Fruit fly (Drosophila melanogaster) whole organism, embryonic: ENCODE data around the gene CG12035.
A peak's percentile ranks its signal among the peaks of the same experiment; 100 is the strongest.

Experiments used
- Aef1 ChIP-seq: fragments of 200-800 bp; sonication (Bioruptor generic); IDR thresholded peaks from 3 replicates; pipeline ENCODE4 v1.3.6; 2022; ENCODE audit warnings: missing biosample characterization, missing genetic modification characterization
- CG10431 ChIP-seq: fragments of 200-800 bp; sonication (Bioruptor generic); optimal IDR thresholded peaks from 3 replicates; lab custom pipeline; 2018; ENCODE audit warnings: missing biosample characterization, mild to moderate bottlenecking, missing genetic modification characterization
- CG11504 ChIP-seq: fragments of 200-800 bp; sonication (Bioruptor generic); optimal IDR thresholded peaks from 3 replicates; lab custom pipeline; 2019; ENCODE audit warnings: missing biosample characterization, mild to moderate bottlenecking, missing genetic modification characterization, moderate library complexity
- CG11560 ChIP-seq: fragments of 200-800 bp; sonication (Bioruptor generic); IDR thresholded peaks from 3 replicates; pipeline ENCODE4 v1.3.6; 2022; ENCODE audit warnings: missing biosample characterization, missing genetic modification characterization
- CG12236 ChIP-seq: fragments of 200-800 bp; sonication (Bioruptor generic); optimal IDR thresholded peaks from 2 replicates; lab custom pipeline; 2016; ENCODE audit warnings: missing biosample characterization, missing genetic modification characterization
- CG13123 ChIP-seq: fragments of 200-800 bp; sonication (Bioruptor generic); optimal IDR thresholded peaks from 2 replicates; lab custom pipeline; 2016; ENCODE audit warnings: missing biosample characterization, missing genetic modification characterization
- CG13296 ChIP-seq: fragments of 200-800 bp; sonication (Bioruptor generic); optimal IDR thresholded peaks from 3 replicates; lab custom pipeline; 2018; ENCODE audit warnings: missing biosample characterization, mild to moderate bottlenecking, missing genetic modification characterization
- CG13624 ChIP-seq: fragments of 200-800 bp; sonication (Bioruptor generic); optimal IDR thresholded peaks from 2 replicates; lab custom pipeline; 2016; ENCODE audit warnings: missing biosample characterization, missing genetic modification characterization
- CG17328 ChIP-seq: fragments of 200-800 bp; sonication (Bioruptor generic); IDR thresholded peaks from 2 replicates; pipeline ENCODE4 v1.3.6; 2022; ENCODE audit warnings: missing biosample characterization, missing genetic modification characterization
- CG17359 ChIP-seq: fragments of 200-800 bp; sonication (Bioruptor generic); optimal IDR thresholded peaks from 3 replicates; lab custom pipeline; 2018; ENCODE audit warnings: missing biosample characterization, mild to moderate bottlenecking, missing genetic modification characterization, moderate library complexity
- CG17612 ChIP-seq: fragments of 200-800 bp; sonication (Bioruptor generic); IDR thresholded peaks from 2 replicates; pipeline ENCODE4 v1.3.6; 2022; ENCODE audit warnings: missing biosample characterization, missing genetic modification characterization
- CG18476 ChIP-seq: fragments of 200-800 bp; sonication (Bioruptor generic); optimal IDR thresholded peaks from 2 replicates; lab custom pipeline; 2016; ENCODE audit warnings: missing biosample characterization, mild to moderate bottlenecking, missing genetic modification characterization
- CG18619 ChIP-seq: fragments of 200-800 bp; sonication (Bioruptor generic); optimal IDR thresholded peaks from 3 replicates; lab custom pipeline; 2017; ENCODE audit warnings: missing biosample characterization, mild to moderate bottlenecking, missing genetic modification characterization
- CG2116 ChIP-seq: fragments of 200-800 bp; sonication (Bioruptor generic); optimal IDR thresholded peaks from 3 replicates; lab custom pipeline; 2018; ENCODE audit warnings: missing biosample characterization, mild to moderate bottlenecking, missing genetic modification characterization
- CG31441 ChIP-seq: fragments of 200-800 bp; sonication (Bioruptor generic); IDR thresholded peaks from 2 replicates; pipeline ENCODE4 v1.3.6; 2022; ENCODE audit warnings: missing biosample characterization, missing genetic modification characterization
- CG4617 ChIP-seq: fragments of 200-800 bp; sonication (Bioruptor generic); optimal IDR thresholded peaks from 3 replicates; lab custom pipeline; 2016; ENCODE audit warnings: missing biosample characterization, missing genetic modification characterization, borderline replicate concordance
- CG4820 ChIP-seq: fragments of 200-800 bp; sonication (Bioruptor generic); optimal IDR thresholded peaks from 3 replicates; lab custom pipeline; 2016; ENCODE audit warnings: missing biosample characterization, missing genetic modification characterization
- CG5245 ChIP-seq: fragments of 200-800 bp; sonication (Bioruptor generic); optimal IDR thresholded peaks from 3 replicates; lab custom pipeline; 2016; ENCODE audit warnings: missing biosample characterization, missing genetic modification characterization
- CG6175 ChIP-seq: fragments of 200-800 bp; sonication (Bioruptor generic); IDR thresholded peaks from 3 replicates; pipeline ENCODE4 v1.3.6; 2022; ENCODE audit warnings: missing biosample characterization, missing genetic modification characterization
- CG6254 ChIP-seq: fragments of 200-800 bp; sonication (Bioruptor generic); optimal IDR thresholded peaks from 3 replicates; lab custom pipeline; 2017; ENCODE audit warnings: mild to moderate bottlenecking, missing biosample characterization, missing genetic modification reagents, missing genetic modification characterization
- CG8944 ChIP-seq: fragments of 200-800 bp; sonication (Bioruptor generic); optimal IDR thresholded peaks from 3 replicates; lab custom pipeline; 2016; ENCODE audit warnings: missing biosample characterization, missing genetic modification characterization
- CG9797 ChIP-seq: fragments of 200-800 bp; sonication (Bioruptor generic); optimal IDR thresholded peaks from 3 replicates; lab custom pipeline; 2018; ENCODE audit warnings: missing biosample characterization, mild to moderate bottlenecking, missing genetic modification characterization
- D19A ChIP-seq: fragments of 200-800 bp; optimal IDR thresholded peaks from 3 replicates; lab custom pipeline; 2019; ENCODE audit warnings: missing biosample characterization, mild to moderate bottlenecking, missing genetic modification characterization, moderate library complexity
- Gsc ChIP-seq: fragments of 200-800 bp; sonication (Bioruptor generic); IDR thresholded peaks from 2 replicates; pipeline ENCODE4 v1.3.6; 2022; ENCODE audit warnings: missing biosample characterization, missing genetic modification characterization
- HHEX ChIP-seq: fragments of 200-800 bp; sonication (Bioruptor generic); optimal IDR thresholded peaks from 3 replicates; lab custom pipeline; 2017; ENCODE audit warnings: missing biosample characterization, mild to moderate bottlenecking, missing genetic modification characterization, missing genetic modification reagents
- HLHmδ ChIP-seq: fragments of 200-800 bp; sonication (Bioruptor generic); optimal IDR thresholded peaks from 2 replicates; lab custom pipeline; 2018; ENCODE audit warnings: missing biosample characterization, mild to moderate bottlenecking, missing genetic modification characterization, moderate library complexity
- Nf-YB ChIP-seq: fragments of 200-800 bp; sonication (Bioruptor generic); optimal IDR thresholded peaks from 3 replicates; lab custom pipeline; 2019; ENCODE audit warnings: missing biosample characterization, mild to moderate bottlenecking, missing genetic modification characterization, moderate library complexity
- Oli ChIP-seq: fragments of 200-800 bp; sonication (Bioruptor generic); optimal IDR thresholded peaks from 2 replicates; lab custom pipeline; 2018; ENCODE audit warnings: missing biosample characterization, mild to moderate bottlenecking, missing genetic modification characterization, moderate library complexity
- Ssrp ChIP-seq: fragments of 200-800 bp; sonication (Bioruptor generic); optimal IDR thresholded peaks from 2 replicates; lab custom pipeline; 2018; ENCODE audit warnings: missing biosample characterization, mild to moderate bottlenecking, missing genetic modification characterization, moderate library complexity
- Vsx1 ChIP-seq: fragments of 200-800 bp; sonication (Bioruptor generic); optimal IDR thresholded peaks from 2 replicates; lab custom pipeline; 2017; ENCODE audit warnings: missing biosample characterization, mild to moderate bottlenecking, missing genetic modification characterization, missing genetic modification reagents
- Xbp1 ChIP-seq: fragments of 200-800 bp; sonication (Bioruptor generic); optimal IDR thresholded peaks from 3 replicates; lab custom pipeline; 2016; ENCODE audit warnings: missing biosample characterization, mild to moderate bottlenecking, missing genetic modification characterization
- amos ChIP-seq: fragments of 200-800 bp; sonication (Bioruptor generic); IDR thresholded peaks from 2 replicates; pipeline ENCODE4 v1.3.6; 2022; ENCODE audit warnings: missing biosample characterization, missing genetic modification characterization; ENCODE audit not compliant: partially characterized antibody
- ato ChIP-seq: fragments of 200-800 bp; sonication (Bioruptor generic); IDR thresholded peaks from 2 replicates; pipeline ENCODE4 v1.3.6; 2022; ENCODE audit warnings: missing biosample characterization, missing genetic modification characterization; ENCODE audit not compliant: partially characterized antibody
- br ChIP-seq: fragments of >200 bp; optimal IDR thresholded peaks from 2 replicates; lab custom pipeline; 2017
- bsh ChIP-seq, 2 experiments: fragments of 200-800 bp; sonication (Bioruptor generic); optimal IDR thresholded peaks; 2 replicates each; lab custom pipeline; 2017 to 2018; ENCODE audit warnings: mild to moderate bottlenecking in 2 of 2, missing biosample characterization in 2 of 2, missing genetic modification characterization in 2 of 2, moderate library complexity in 1 of 2
- chn ChIP-seq: fragments of 200-800 bp; sonication (Bioruptor generic); optimal IDR thresholded peaks from 2 replicates; lab custom pipeline; 2016; ENCODE audit warnings: missing biosample characterization, missing genetic modification characterization
- crc ChIP-seq: fragments of 200-800 bp; sonication (Bioruptor generic); optimal IDR thresholded peaks from 2 replicates; lab custom pipeline; 2016; ENCODE audit warnings: missing biosample characterization, missing genetic modification characterization
- crol ChIP-seq: fragments of 200-800 bp; sonication (Bioruptor generic); IDR thresholded peaks from 2 replicates; pipeline ENCODE4 v1.3.6; 2022; ENCODE audit warnings: missing biosample characterization, missing genetic modification characterization
- dan ChIP-seq: fragments of 200-800 bp; sonication (Bioruptor generic); IDR thresholded peaks from 2 replicates; pipeline ENCODE4 v1.3.6; 2022; ENCODE audit warnings: missing biosample characterization, missing genetic modification characterization
- ems ChIP-seq: fragments of 200-800 bp; sonication (Bioruptor generic); optimal IDR thresholded peaks from 3 replicates; lab custom pipeline; 2016; ENCODE audit warnings: missing biosample characterization, missing genetic modification characterization
- fd64A ChIP-seq: fragments of 200-800 bp; sonication (Bioruptor generic); optimal IDR thresholded peaks from 3 replicates; lab custom pipeline; 2018; ENCODE audit warnings: missing biosample characterization, mild to moderate bottlenecking, missing genetic modification characterization
- hbn ChIP-seq: fragments of 200-800 bp; sonication (Bioruptor generic); IDR thresholded peaks from 2 replicates; pipeline ENCODE4 v1.3.6; 2022; ENCODE audit warnings: missing biosample characterization, missing genetic modification characterization; ENCODE audit not compliant: partially characterized antibody
- klu ChIP-seq: fragments of 200-800 bp; sonication (Bioruptor generic); IDR thresholded peaks from 2 replicates; pipeline ENCODE4 v1.3.6; 2022; ENCODE audit warnings: missing biosample characterization, missing genetic modification characterization
- lmd ChIP-seq: fragments of 200-800 bp; sonication (Bioruptor generic); IDR thresholded peaks from 2 replicates; pipeline ENCODE4 v1.3.6; 2022; ENCODE audit warnings: missing biosample characterization, missing genetic modification characterization
- lola ChIP-seq, 3 experiments: fragments of >200 bp in 2 of 3; fragments of 200-800 bp in 1 of 3; sonication (Bioruptor generic) in 1 of 3; optimal IDR thresholded peaks; 2 replicates each; lab custom pipeline; 2017 to 2019; ENCODE audit warnings: missing biosample characterization in 3 of 3, missing genetic modification characterization in 3 of 3, mild to moderate bottlenecking in 1 of 3, moderate library complexity in 1 of 3
- pnt ChIP-seq: fragments of 200-800 bp; sonication (Bioruptor generic); optimal IDR thresholded peaks from 3 replicates; lab custom pipeline; 2016; ENCODE audit warnings: missing biosample characterization, missing genetic modification characterization
- schlank ChIP-seq: fragments of 200-800 bp; sonication (Bioruptor generic); optimal IDR thresholded peaks from 2 replicates; lab custom pipeline; 2018; ENCODE audit warnings: missing biosample characterization, mild to moderate bottlenecking, missing genetic modification characterization
- sima ChIP-seq: fragments of 200-800 bp; sonication (Bioruptor generic); optimal IDR thresholded peaks from 2 replicates; lab custom pipeline; 2016; ENCODE audit warnings: missing biosample characterization, missing genetic modification characterization
- vnd ChIP-seq: fragments of 200-800 bp; sonication (Bioruptor generic); IDR thresholded peaks from 3 replicates; pipeline ENCODE4 v1.3.6; 2022; ENCODE audit warnings: missing biosample characterization, missing genetic modification characterization; ENCODE audit not compliant: partially characterized antibody

CG12035 gene

dm6 chr3L:1690727-1691413 lies 33.3 kb upstream of the CG12035 start (continued):
- TF ChIP-seq CG6175 (GFP tag; lab: Robert Waterston, UW) (0 out of 3 replicates have a peak, but pooled peaks have one; percentile 9), CG18619 (GFP tag; lab: Kevin White, UChicago) (peak; percentile 5), CG4617 (GFP tag; lab: Kevin White, UChicago) (no peak), pnt (peak; percentile 7), CG6254 (GFP tag; lab: Kevin White, UChicago) (peak; percentile 37), CG4820 (GFP tag; lab: Kevin White, UChicago) (peak; percentile 50), ems (GFP tag; lab: Kevin White, UChicago) (no peak), crol (GFP tag; lab: Robert Waterston, UW) (peak; percentile 44), D19A (tag; lab: Kevin White, UChicago) (peak; percentile 8), Xbp1 (GFP tag; lab: Kevin White, UChicago) (peak; percentile 20), CG31441 (GFP tag; lab: Robert Waterston, UW) (peak; percentile 51), CG11504 (peak; percentile 51), HHEX (GFP tag; lab: Kevin White, UChicago) (peak; percentile 52), fd64A (GFP tag; lab: Kevin White, UChicago) (peak; percentile 61), bsh (GFP tag; optimal IDR thresholded peaks at IDR 0.05; lab: Kevin White, UChicago) (peak; percentile 65), chn (no peak), CG11560 (tag; lab: Robert Waterston, UW) (no peak), CG17359 (tag; lab: Kevin White, UChicago) (peak; percentile 52), lmd (GFP tag; lab: Robert Waterston, UW) (peak; percentile 30; the same call in 1 of the 2 replicates), Vsx1 (GFP tag; lab: Kevin White, UChicago) (peak; percentile 46), Ssrp (peak; percentile 26), CG13123 (no peak), Gsc (GFP tag; lab: Robert Waterston, UW) (peak; percentile 15; the same call in 1 of the 2 replicates), Nf-YB (GFP tag; lab: Kevin White, UChicago) (no peak), klu (GFP tag; lab: Robert Waterston, UW) (no peak), lola (GFP tag; optimal IDR thresholded peaks at IDR 0.05; lab: Kevin White, UChicago) (peak in 1 of 3 experiments; percentile 43), CG17328 (GFP tag; lab: Robert Waterston, UW) (peak; percentile 50), CG10431 (GFP tag; lab: Kevin White, UChicago) (peak; percentile 69), CG13624 (GFP tag; lab: Kevin White, UChicago) (no peak), br (lab: Kevin White, UChicago) (no peak), CG18476 (GFP tag; lab: Kevin White, UChicago) (no peak), Aef1 (GFP tag; lab: Robert Waterston, UW) (no peak), Oli (tag; lab: Kevin White, UChicago) (peak; percentile 8), schlank (tag; lab: Kevin White, UChicago) (no peak), sima (GFP tag; lab: Kevin White, UChicago) (no peak), dan (no peak), CG9797 (GFP tag; lab: Kevin White, UChicago) (no peak), ato (no peak), CG13296 (GFP tag; lab: Kevin White, UChicago) (no peak), CG2116 (GFP tag; lab: Kevin White, UChicago) (no peak), hbn (GFP tag; lab: Robert Waterston, UW) (no peak), CG12236 (GFP tag; lab: Kevin White, UChicago) (no peak), CG17612 (peak; percentile 15; the same call in 1 of the 2 replicates), CG5245 (GFP tag; lab: Kevin White, UChicago) (peak; percentile 22), CG8944 (GFP tag; lab: Kevin White, UChicago) (peak; percentile 8), crc (GFP tag; lab: Kevin White, UChicago) (no peak), amos (GFP tag; lab: Robert Waterston, UW) (no peak), vnd (GFP tag; lab: Robert Waterston, UW) (no peak), HLHmδ (peak; percentile 73)
